Fruit fly (Drosophila melanogaster) whole organism, embryonic: ENCODE results near the gene Rtnl2.
A peak's percentile ranks its signal among the peaks of the same experiment; 100 is the strongest.

ENCODE experiments used
- Atf6 ChIP-seq: fragments of 200-800 bp; sonication (Bioruptor generic); IDR thresholded peaks from 2 replicates; pipeline ENCODE4 v1.3.6; 2022; ENCODE audit warnings: missing biosample characterization, missing genetic modification characterization
- B-H2 ChIP-seq: fragments of 200-800 bp; sonication (Bioruptor generic); optimal IDR thresholded peaks from 2 replicates; lab custom pipeline; 2018; ENCODE audit warnings: missing biosample characterization, mild to moderate bottlenecking, missing genetic modification characterization
- CG10565 ChIP-seq: fragments of 200-800 bp; sonication (Bioruptor generic); optimal IDR thresholded peaks from 3 replicates; lab custom pipeline; 2016; ENCODE audit warnings: missing biosample characterization, mild to moderate bottlenecking, missing genetic modification characterization
- CG11456 ChIP-seq: fragments of 200-800 bp; sonication (Bioruptor generic); IDR thresholded peaks from 3 replicates; pipeline ENCODE4 v1.3.6; 2022; ENCODE audit warnings: missing biosample characterization, missing genetic modification characterization
- CG15479 ChIP-seq: fragments of 200-800 bp; sonication (Bioruptor generic); optimal IDR thresholded peaks from 3 replicates; lab custom pipeline; 2019; ENCODE audit warnings: missing biosample characterization, mild to moderate bottlenecking, missing genetic modification characterization, moderate library complexity
- CG15601 ChIP-seq: fragments of 200-800 bp; sonication (Bioruptor generic); optimal IDR thresholded peaks from 3 replicates; lab custom pipeline; 2019; ENCODE audit warnings: missing biosample characterization, mild to moderate bottlenecking, missing genetic modification characterization, moderate library complexity
- CG17612 ChIP-seq: fragments of 200-800 bp; sonication (Bioruptor generic); IDR thresholded peaks from 2 replicates; pipeline ENCODE4 v1.3.6; 2022; ENCODE audit warnings: missing biosample characterization, missing genetic modification characterization
- CG2202 ChIP-seq: fragments of 200-800 bp; sonication (Bioruptor generic); optimal IDR thresholded peaks from 2 replicates; lab custom pipeline; 2018; ENCODE audit warnings: missing biosample characterization, mild to moderate bottlenecking, missing genetic modification characterization
- CG2875 ChIP-seq: fragments of 200-800 bp; sonication (Bioruptor generic); optimal IDR thresholded peaks from 2 replicates; lab custom pipeline; 2017; ENCODE audit warnings: missing biosample characterization, mild to moderate bottlenecking, missing genetic modification characterization, missing genetic modification reagents
- CG2889 ChIP-seq: fragments of 200-800 bp; sonication (Bioruptor generic); IDR thresholded peaks from 3 replicates; pipeline ENCODE4 v1.3.6; 2022; ENCODE audit warnings: missing biosample characterization, missing genetic modification characterization
- CG32532 ChIP-seq: fragments of 200-800 bp; sonication (Bioruptor generic); IDR thresholded peaks from 2 replicates; pipeline ENCODE4 v1.3.6; 2022; ENCODE audit warnings: missing biosample characterization, missing genetic modification characterization
- CG33557 ChIP-seq: fragments of 200-800 bp; sonication (Bioruptor generic); optimal IDR thresholded peaks from 2 replicates; lab custom pipeline; 2019; ENCODE audit warnings: missing biosample characterization, mild to moderate bottlenecking, missing genetic modification characterization, moderate library complexity
- CG42726 ChIP-seq: fragments of 200-800 bp; sonication (Bioruptor generic); IDR thresholded peaks from 2 replicates; pipeline ENCODE4 v1.3.6; 2022; ENCODE audit warnings: missing biosample characterization, missing genetic modification characterization; ENCODE audit not compliant: partially characterized antibody
- CG5180 ChIP-seq: fragments of 200-800 bp; sonication (Bioruptor generic); optimal IDR thresholded peaks from 3 replicates; lab custom pipeline; 2017; ENCODE audit warnings: missing biosample characterization, missing genetic modification characterization, mild to moderate bottlenecking, moderate library complexity, missing genetic modification reagents
- CG6175 ChIP-seq: fragments of 200-800 bp; sonication (Bioruptor generic); IDR thresholded peaks from 3 replicates; pipeline ENCODE4 v1.3.6; 2022; ENCODE audit warnings: missing biosample characterization, missing genetic modification characterization
- CG7271 ChIP-seq: fragments of 200-800 bp; sonication (Bioruptor generic); optimal IDR thresholded peaks from 2 replicates; lab custom pipeline; 2018; ENCODE audit warnings: missing biosample characterization, mild to moderate bottlenecking, missing genetic modification characterization, moderate library complexity
- CG7556 ChIP-seq: fragments of 200-800 bp; sonication (Bioruptor generic); optimal IDR thresholded peaks from 2 replicates; lab custom pipeline; 2017; ENCODE audit warnings: missing biosample characterization, mild to moderate bottlenecking, missing genetic modification characterization
- CG8281 ChIP-seq: fragments of 200-800 bp; sonication (Bioruptor generic); optimal IDR thresholded peaks from 2 replicates; lab custom pipeline; 2018; ENCODE audit warnings: missing biosample characterization, mild to moderate bottlenecking, missing genetic modification characterization, moderate library complexity
- CG9437 ChIP-seq: fragments of 200-800 bp; sonication (Bioruptor generic); optimal IDR thresholded peaks from 2 replicates; lab custom pipeline; 2018; ENCODE audit warnings: missing biosample characterization, mild to moderate bottlenecking, missing genetic modification characterization
- CG9817 ChIP-seq: fragments of 200-800 bp; sonication (Bioruptor generic); optimal IDR thresholded peaks from 2 replicates; lab custom pipeline; 2018; ENCODE audit warnings: missing biosample characterization, mild to moderate bottlenecking, missing genetic modification characterization, moderate library complexity
- Dek ChIP-seq: fragments of 200-800 bp; sonication (Bioruptor generic); optimal IDR thresholded peaks from 3 replicates; lab custom pipeline; 2019; ENCODE audit warnings: missing biosample characterization, mild to moderate bottlenecking, missing genetic modification characterization, moderate library complexity
- Ets97D ChIP-seq: fragments of 200-800 bp; sonication (Bioruptor generic); optimal IDR thresholded peaks from 3 replicates; lab custom pipeline; 2016; ENCODE audit warnings: missing biosample characterization, missing genetic modification characterization
- Fer1 ChIP-seq: fragments of 200-800 bp; sonication (Bioruptor generic); optimal IDR thresholded peaks from 2 replicates; lab custom pipeline; 2017; ENCODE audit warnings: missing biosample characterization, mild to moderate bottlenecking, missing genetic modification characterization
- Hand ChIP-seq: fragments of 200-800 bp; sonication (Bioruptor generic); optimal IDR thresholded peaks from 2 replicates; lab custom pipeline; 2017; ENCODE audit warnings: mild to moderate bottlenecking, missing biosample characterization, missing genetic modification reagents, missing genetic modification characterization
- Hr39 ChIP-seq: fragments of >200 bp; optimal IDR thresholded peaks from 2 replicates; lab custom pipeline; 2017
- PHDP ChIP-seq: fragments of 200-800 bp; sonication (Bioruptor generic); optimal IDR thresholded peaks from 3 replicates; lab custom pipeline; 2018; ENCODE audit warnings: missing biosample characterization, mild to moderate bottlenecking, missing genetic modification characterization, moderate library complexity
- Ptx1 ChIP-seq: fragments of 200-800 bp; sonication (Bioruptor generic); IDR thresholded peaks from 2 replicates; pipeline ENCODE4 v1.3.6; 2022; ENCODE audit warnings: missing biosample characterization, missing genetic modification characterization
- Side ChIP-seq: fragments of 200-800 bp; sonication (Bioruptor generic); optimal IDR thresholded peaks from 2 replicates; lab custom pipeline; 2016; ENCODE audit warnings: missing biosample characterization, missing genetic modification characterization
- Sry-δ ChIP-seq: fragments of 200-800 bp; sonication (Bioruptor generic); optimal IDR thresholded peaks from 2 replicates; lab custom pipeline; 2016; ENCODE audit warnings: missing biosample characterization, missing genetic modification characterization
- ara ChIP-seq: fragments of 200-800 bp; sonication (Bioruptor generic); IDR thresholded peaks from 2 replicates; pipeline ENCODE4 v1.3.6; 2022; ENCODE audit warnings: missing biosample characterization, missing genetic modification characterization
- ato ChIP-seq: fragments of 200-800 bp; sonication (Bioruptor generic); IDR thresholded peaks from 2 replicates; pipeline ENCODE4 v1.3.6; 2022; ENCODE audit warnings: missing biosample characterization, missing genetic modification characterization; ENCODE audit not compliant: partially characterized antibody
- az2 ChIP-seq: fragments of 200-800 bp; sonication (Bioruptor generic); optimal IDR thresholded peaks from 3 replicates; lab custom pipeline; 2016; ENCODE audit warnings: missing biosample characterization, missing genetic modification characterization
- bowl ChIP-seq: fragments of 200-800 bp; sonication (Bioruptor generic); IDR thresholded peaks from 2 replicates; pipeline ENCODE4 v1.3.6; 2022; ENCODE audit warnings: missing biosample characterization, missing genetic modification characterization
- cad ChIP-seq: fragments of >200 bp; optimal IDR thresholded peaks from 2 replicates; lab custom pipeline; 2017; ENCODE audit warnings: missing biosample characterization, missing genetic modification characterization
- crc ChIP-seq: fragments of 200-800 bp; sonication (Bioruptor generic); optimal IDR thresholded peaks from 2 replicates; lab custom pipeline; 2016; ENCODE audit warnings: missing biosample characterization, missing genetic modification characterization
- dan ChIP-seq: fragments of 200-800 bp; sonication (Bioruptor generic); IDR thresholded peaks from 2 replicates; pipeline ENCODE4 v1.3.6; 2022; ENCODE audit warnings: missing biosample characterization, missing genetic modification characterization
- dysf ChIP-seq: fragments of 200-800 bp; sonication (Bioruptor generic); IDR thresholded peaks from 3 replicates; pipeline ENCODE4 v1.3.6; 2022; ENCODE audit warnings: missing biosample characterization, missing genetic modification characterization
- en ChIP-seq: fragments of 200-800 bp; sonication (Bioruptor generic); optimal IDR thresholded peaks from 2 replicates; lab custom pipeline; 2016; ENCODE audit warnings: missing biosample characterization, missing genetic modification characterization
- gsb ChIP-seq: fragments of 200-800 bp; sonication (Bioruptor generic); IDR thresholded peaks from 2 replicates; pipeline ENCODE4 v1.3.6; 2022; ENCODE audit warnings: missing biosample characterization, missing genetic modification characterization
- jigr1 ChIP-seq: fragments of 200-800 bp; sonication (Bioruptor generic); IDR thresholded peaks from 3 replicates; pipeline ENCODE4 v1.3.6; 2022; ENCODE audit warnings: missing biosample characterization, missing genetic modification characterization
- oc ChIP-seq: fragments of 200-800 bp; sonication (Bioruptor generic); optimal IDR thresholded peaks from 2 replicates; lab custom pipeline; 2018; ENCODE audit warnings: missing biosample characterization, mild to moderate bottlenecking, missing genetic modification characterization, moderate library complexity
- org-1 ChIP-seq: fragments of 200-800 bp; sonication (Bioruptor generic); optimal IDR thresholded peaks from 2 replicates; lab custom pipeline; 2017; ENCODE audit warnings: missing biosample characterization, missing genetic modification characterization
- pros ChIP-seq: fragments of 200-800 bp; sonication (Bioruptor generic); optimal IDR thresholded peaks from 3 replicates; lab custom pipeline; 2019; ENCODE audit warnings: missing biosample characterization, mild to moderate bottlenecking, missing genetic modification characterization, moderate library complexity
- pum ChIP-seq: fragments of 200-800 bp; sonication (Bioruptor generic); optimal IDR thresholded peaks from 2 replicates; lab custom pipeline; 2016; ENCODE audit warnings: missing biosample characterization, missing genetic modification characterization
- pzg ChIP-seq: fragments of 200-800 bp; sonication (Bioruptor generic); optimal IDR thresholded peaks from 3 replicates; lab custom pipeline; 2018; ENCODE audit warnings: missing biosample characterization, mild to moderate bottlenecking, missing genetic modification characterization, moderate library complexity
- run ChIP-seq: fragments of 200-800 bp; sonication (Bioruptor generic); optimal IDR thresholded peaks from 3 replicates; lab custom pipeline; 2018; ENCODE audit warnings: missing biosample characterization, mild to moderate bottlenecking, missing genetic modification characterization
- scrt ChIP-seq: fragments of 200-800 bp; sonication (Bioruptor generic); optimal IDR thresholded peaks from 2 replicates; lab custom pipeline; 2018; ENCODE audit warnings: missing biosample characterization, mild to moderate bottlenecking, missing genetic modification characterization, moderate library complexity
- sr ChIP-seq: fragments of 200-800 bp; sonication (Bioruptor generic); IDR thresholded peaks from 3 replicates; pipeline ENCODE4 v1.3.6; 2022; ENCODE audit warnings: missing biosample characterization, missing genetic modification characterization
- vfl ChIP-seq: fragments of 200-800 bp; sonication (Bioruptor generic); optimal IDR thresholded peaks from 2 replicates; lab custom pipeline; 2016; ENCODE audit warnings: missing biosample characterization, missing genetic modification characterization
- wek ChIP-seq: fragments of 200-800 bp; sonication (Bioruptor generic); optimal IDR thresholded peaks from 3 replicates; lab custom pipeline; 2018; ENCODE audit warnings: missing biosample characterization, mild to moderate bottlenecking, missing genetic modification characterization, moderate library complexity

Rtnl2 gene

DNA sequence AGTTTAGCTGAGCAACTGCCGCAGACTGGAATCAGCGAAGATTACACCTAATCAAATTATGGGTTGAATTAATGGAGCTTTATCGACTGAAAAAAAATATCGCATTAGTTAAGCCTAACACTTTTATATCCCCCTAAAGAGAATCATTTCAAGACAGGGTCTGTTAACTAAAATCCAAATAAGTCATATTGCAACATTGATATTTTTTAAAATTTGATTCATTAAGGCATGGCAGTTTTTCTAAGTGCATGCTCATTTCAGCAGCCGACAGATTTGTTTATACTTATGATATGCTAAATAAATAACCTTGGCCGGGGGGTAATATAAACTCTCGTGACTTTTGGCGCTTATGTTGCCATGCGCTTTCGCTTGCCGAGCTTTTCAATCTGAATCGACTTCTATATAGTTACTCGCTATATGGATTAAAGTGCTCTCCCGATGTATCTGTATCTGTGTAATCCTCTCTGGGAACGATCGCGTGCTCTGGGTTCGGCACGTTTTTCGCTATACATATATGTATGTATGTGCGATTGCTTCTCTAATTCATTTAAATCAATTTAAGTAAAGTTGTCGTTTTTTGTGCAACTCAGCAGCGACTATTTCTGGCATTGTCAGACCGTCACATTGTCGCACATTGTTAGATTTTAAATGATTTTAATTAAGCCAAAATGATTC is 23.6 kb downstream of the Rtnl2 start (continued):
- TF ChIP-seq pzg (GFP tag; lab: Kevin White, UChicago) (peak; percentile 14), pros (GFP tag; lab: Kevin White, UChicago) (no peak), org-1 (GFP tag; lab: Kevin White, UChicago) (peak; percentile 73), Side (GFP tag; lab: Kevin White, UChicago) (peak; percentile 88), CG15601 (tag; lab: Kevin White, UChicago) (no peak), CG15479 (no peak), bowl (GFP tag; lab: Robert Waterston, UW) (0 out of 2 replicates have a peak, but pooled peaks have one; percentile 49), ara (GFP tag; lab: Robert Waterston, UW) (no peak), oc (no peak), jigr1 (GFP tag; lab: Robert Waterston, UW) (no peak), cad (GFP tag; lab: Kevin White, UChicago) (no peak), CG9437 (GFP tag; lab: Kevin White, UChicago) (peak; percentile 60), Hr39 (lab: Kevin White, UChicago) (no peak), Ptx1 (peak; percentile 79), CG8281 (peak; percentile 37), pum (GFP tag; lab: Kevin White, UChicago) (peak; percentile 59), crc (GFP tag; lab: Kevin White, UChicago) (peak; percentile 83), dysf (GFP tag; lab: Robert Waterston, UW) (peak; percentile 90), Dek (peak; percentile 83), en (GFP tag; lab: Kevin White, UChicago) (peak; percentile 57), CG6175 (GFP tag; lab: Robert Waterston, UW) (peak; percentile 85), CG42726 (GFP tag; lab: Robert Waterston, UW) (no peak), CG7556 (GFP tag; lab: Kevin White, UChicago) (peak; percentile 79), sr (GFP tag; lab: Robert Waterston, UW) (no peak), CG10565 (no peak), vfl (GFP tag; lab: Kevin White, UChicago) (peak; percentile 86), run (tag; lab: Kevin White, UChicago) (peak; percentile 10), CG5180 (no peak), az2 (GFP tag; lab: Kevin White, UChicago) (peak; percentile 65), Sry-δ (GFP tag; lab: Kevin White, UChicago) (peak; percentile 56), CG33557 (GFP tag; lab: Kevin White, UChicago) (no peak), CG2889 (peak; percentile 86), CG32532 (GFP tag; lab: Robert Waterston, UW) (peak; percentile 94), CG17612 (GFP tag; lab: Robert Waterston, UW) (0 out of 2 replicates have a peak, but pooled peaks have one; percentile 45), CG11456 (GFP tag; lab: Robert Waterston, UW) (peak; percentile 94), Hand (GFP tag; lab: Kevin White, UChicago) (peak; percentile 71), gsb (GFP tag; lab: Robert Waterston, UW) (peak; percentile 71), wek (no peak), CG2202 (tag; lab: Kevin White, UChicago) (no peak), Fer1 (GFP tag; lab: Kevin White, UChicago) (peak; percentile 88), Atf6 (peak; percentile 94), B-H2 (GFP tag; lab: Kevin White, UChicago) (peak; percentile 29), dan (GFP tag; lab: Robert Waterston, UW) (no peak), scrt (GFP tag; lab: Kevin White, UChicago) (peak; percentile 85), PHDP (tag; lab: Kevin White, UChicago) (peak; percentile 89), ato (GFP tag; lab: Robert Waterston, UW) (no peak), CG7271 (tag; lab: Kevin White, UChicago) (no peak), Ets97D (peak; percentile 45), CG2875 (no peak), CG9817 (peak; percentile 82)
